Fruit fly (Drosophila melanogaster) S2 (cell line): ENCODE data around the gene CG5265.

Source experiments
- CG8478 ChIP-seq: fragments of >200 bp; optimal IDR thresholded peaks from 2 replicates; lab custom pipeline; 2018
- CTCF ChIP-seq, 2 experiments: fragments of >200 bp; optimal IDR thresholded peaks; 2 replicates each; lab custom pipeline; 2018

DNA sequence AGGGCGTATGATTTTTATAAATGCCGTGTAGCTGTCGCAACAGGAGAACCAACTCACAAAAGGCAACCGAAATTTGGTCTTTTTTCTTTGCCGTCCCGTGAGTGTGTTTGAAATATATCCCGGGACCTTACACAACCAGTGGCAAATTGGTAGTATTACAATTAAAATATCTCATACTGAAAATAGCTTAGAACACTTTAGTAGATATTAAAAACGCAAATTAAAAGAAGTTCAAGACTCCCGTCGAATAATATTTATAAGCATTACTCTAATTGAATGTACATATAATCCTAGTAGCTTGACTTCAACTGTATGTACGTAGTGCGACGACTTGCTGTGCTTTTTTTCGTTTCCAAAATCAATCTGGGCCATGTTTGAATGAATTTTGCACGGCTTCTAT is 39.3 kb downstream of the CG5265 start:
- TF ChIP-seq CTCF (optimal IDR thresholded peaks at IDR 0.05; lab: Kevin White, UChicago) (no peak), CG8478 (lab: Kevin White, UChicago) (no peak)
